Fruit fly (Drosophila melanogaster): ENCODE results near the gene CG13299.

CG13299 gene

dm6 chr3L:6261230-6261629 lies 29.1 kb upstream of the CG13299 start:
- TF ChIP-seq EcR (GFP tag; optimal IDR thresholded peaks at IDR 0.05) = no peak
- no peak for TF ChIP-seq psq (optimal IDR thresholded peaks at IDR 0.05)
- no peak for TF ChIP-seq pan (optimal IDR thresholded peaks at IDR 0.05)
- TF ChIP-seq Dll (optimal IDR thresholded peaks at IDR 0.05) = no peak
- TF ChIP-seq usp (GFP tag; optimal IDR thresholded peaks at IDR 0.05) = no peak
- TF ChIP-seq CG8478 (optimal IDR thresholded peaks at IDR 0.05) = no peak

dm6 chr3L:6258660-6259059 lies 26.5 kb upstream of the CG13299 start, which contains the start of gene CG10163:
Gene CG10163 (minus strand): TSS chr3L:6258760.
- TF ChIP-seq CG8478 (optimal IDR thresholded peaks at IDR 0.05) (no peak), pan (optimal IDR thresholded peaks at IDR 0.05) (no peak), Dll (optimal IDR thresholded peaks at IDR 0.05) (no peak), psq (optimal IDR thresholded peaks at IDR 0.05) (no peak), usp (GFP tag; optimal IDR thresholded peaks at IDR 0.05) (no peak), EcR (GFP tag; optimal IDR thresholded peaks at IDR 0.05) (no peak)

DNA sequence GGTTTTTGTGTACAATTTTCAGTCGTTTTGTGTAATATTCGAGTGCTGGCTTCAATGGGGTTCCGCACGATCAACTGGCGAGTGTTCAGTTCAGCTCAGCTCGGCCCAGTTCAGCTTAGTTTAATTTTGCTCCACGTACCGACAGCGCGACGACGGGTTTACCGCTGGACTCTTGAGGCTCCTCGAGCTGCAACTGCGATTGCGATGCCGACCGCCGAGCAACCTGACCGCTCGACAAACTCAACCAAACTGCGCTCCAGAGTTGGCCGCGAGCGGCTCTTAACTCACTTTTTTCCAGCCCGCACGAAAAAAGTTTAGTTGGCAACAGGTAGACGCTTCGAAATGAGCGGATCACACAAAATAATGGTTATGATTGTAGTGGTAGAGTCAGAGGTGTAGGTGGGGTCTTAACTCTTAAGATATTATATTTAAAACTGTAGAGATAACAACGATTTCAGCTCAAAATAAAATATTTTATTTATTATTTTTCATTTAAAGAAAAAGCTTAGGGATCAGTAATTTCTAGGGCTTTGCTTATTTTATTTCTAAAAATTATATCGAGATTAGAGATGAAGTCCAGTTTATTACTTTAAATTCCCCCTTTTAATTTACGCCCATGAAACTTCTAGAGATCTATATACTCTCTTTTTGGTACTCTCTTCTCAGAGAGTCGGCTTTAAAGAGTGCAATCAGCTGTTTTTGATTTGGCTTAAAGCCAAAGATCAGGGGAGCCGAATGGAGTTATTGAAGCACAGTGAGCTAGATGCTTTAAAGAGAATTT lies 24.4 kb upstream of the CG13299 start, which contains the start of gene Best2:
Best2 (minus strand) TSS at position 258 of the 781 bp plus-strand sequence.
- no peak for TF ChIP-seq psq (optimal IDR thresholded peaks at IDR 0.05)
- no peak for TF ChIP-seq CG8478 (optimal IDR thresholded peaks at IDR 0.05)
- no peak for TF ChIP-seq EcR (GFP tag; optimal IDR thresholded peaks at IDR 0.05)
- TF ChIP-seq Dll (optimal IDR thresholded peaks at IDR 0.05) = no peak
- TF ChIP-seq usp (GFP tag; optimal IDR thresholded peaks at IDR 0.05) = no peak
- TF ChIP-seq pan (optimal IDR thresholded peaks at IDR 0.05) = no peak

DNA sequence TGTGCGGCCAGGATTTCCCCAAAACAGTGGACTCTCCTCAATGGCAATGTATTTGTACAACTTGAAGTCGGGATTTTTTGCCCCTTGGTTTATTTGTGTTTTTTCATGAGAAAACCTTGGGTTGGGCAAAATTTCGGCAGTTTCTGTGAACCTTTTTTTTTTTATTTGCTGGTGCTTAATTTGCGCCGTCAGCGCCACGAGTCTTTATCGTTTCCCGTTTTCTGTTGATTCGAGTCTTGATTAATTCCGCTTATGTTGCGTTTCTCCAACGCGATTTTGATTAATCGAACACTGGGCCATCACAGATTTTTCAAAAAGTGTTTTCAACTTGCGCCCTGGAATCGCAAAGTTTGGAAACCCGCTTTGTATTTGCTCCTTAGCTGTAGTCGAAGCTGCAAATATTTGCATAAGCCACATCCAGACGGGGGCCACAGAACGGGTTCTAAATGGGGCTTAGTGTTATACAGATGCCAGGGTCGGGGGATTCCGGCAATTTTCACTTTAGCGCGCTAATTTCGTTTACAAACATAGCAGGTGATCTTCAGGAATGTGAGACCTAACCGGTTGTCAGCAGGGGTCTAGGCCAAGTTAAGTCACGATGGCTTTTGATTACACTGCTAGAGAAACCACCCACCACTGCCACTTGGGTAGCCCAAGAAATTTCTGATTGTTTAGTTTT lies 22.4 kb upstream of the CG13299 start:
- no peak for TF ChIP-seq Dll (optimal IDR thresholded peaks at IDR 0.05)
- no peak for TF ChIP-seq psq (optimal IDR thresholded peaks at IDR 0.05)
- no peak for TF ChIP-seq EcR (GFP tag; optimal IDR thresholded peaks at IDR 0.05)
- TF ChIP-seq usp (GFP tag; optimal IDR thresholded peaks at IDR 0.05) = no peak
- TF ChIP-seq CG8478 (optimal IDR thresholded peaks at IDR 0.05) = no peak
- TF ChIP-seq pan (optimal IDR thresholded peaks at IDR 0.05) = no peak

DNA sequence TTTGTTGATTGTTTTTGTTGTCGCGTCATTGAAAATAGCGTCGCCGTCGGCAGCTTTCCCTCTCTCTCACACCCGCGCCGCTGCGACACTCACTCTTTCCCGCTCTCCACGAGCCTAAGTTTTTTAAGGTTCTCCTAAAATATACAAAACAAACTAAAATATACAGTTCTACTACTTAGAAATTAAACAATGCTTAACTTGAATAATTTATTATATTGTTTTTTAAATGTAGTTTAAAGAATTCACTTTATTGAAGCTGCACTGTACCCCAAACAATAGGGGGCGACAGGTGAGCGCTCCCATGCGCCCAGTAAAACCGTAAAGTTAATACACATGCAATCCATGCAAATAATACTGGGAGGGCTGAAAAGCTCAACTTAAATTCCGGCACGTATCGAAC lies 21.6 kb upstream of the CG13299 start:
- TF ChIP-seq EcR (GFP tag; optimal IDR thresholded peaks at IDR 0.05) (no peak), Dll (optimal IDR thresholded peaks at IDR 0.05) (no peak), CG8478 (optimal IDR thresholded peaks at IDR 0.05) (no peak), psq (optimal IDR thresholded peaks at IDR 0.05) (no peak), usp (GFP tag; optimal IDR thresholded peaks at IDR 0.05) (no peak), pan (optimal IDR thresholded peaks at IDR 0.05) (no peak)

DNA sequence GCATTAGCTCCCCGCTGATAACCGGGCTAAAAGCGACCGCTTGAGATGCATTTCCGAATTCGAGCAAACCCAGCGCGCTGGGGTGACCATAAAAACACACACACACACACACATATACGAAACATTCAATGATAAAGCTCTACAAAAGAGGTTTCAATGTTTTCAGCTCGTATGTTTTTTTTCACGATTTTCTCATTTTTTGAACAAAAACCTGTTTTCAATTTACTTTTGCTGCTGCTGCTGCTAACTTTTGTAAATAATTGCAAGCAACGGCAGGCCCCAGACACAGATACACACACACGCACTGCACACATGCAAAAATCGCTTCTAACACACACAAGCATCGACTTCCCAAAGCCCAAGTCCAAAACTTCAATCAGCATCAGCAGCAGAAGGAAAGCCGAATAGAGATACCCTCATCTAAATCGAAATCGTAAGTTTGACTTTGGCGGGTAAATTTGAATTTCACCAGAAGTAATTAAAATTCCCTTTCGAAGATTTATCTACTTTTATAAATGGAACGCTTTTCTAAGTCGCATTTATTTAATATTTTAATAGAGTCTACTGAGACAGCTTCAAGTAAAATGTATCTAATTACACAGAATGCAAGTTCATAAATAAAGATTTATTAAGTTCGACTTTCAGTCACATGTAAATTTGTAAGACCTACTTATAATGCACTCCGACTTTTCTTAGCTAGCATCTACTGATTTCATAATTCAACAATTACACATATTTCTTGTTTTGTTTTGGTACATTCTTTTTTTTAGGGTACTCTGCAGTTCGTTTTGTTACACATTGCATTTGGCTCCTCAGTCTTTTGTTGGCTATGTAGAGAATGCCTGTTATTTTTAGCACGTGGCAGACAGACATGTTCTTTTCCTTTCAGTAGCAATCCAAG lies 17.3 kb upstream of the CG13299 start:
- TF ChIP-seq EcR (GFP tag; optimal IDR thresholded peaks at IDR 0.05) = no peak
- TF ChIP-seq usp (GFP tag; optimal IDR thresholded peaks at IDR 0.05) = no peak
- no peak for TF ChIP-seq CG8478 (optimal IDR thresholded peaks at IDR 0.05)
- TF ChIP-seq psq (optimal IDR thresholded peaks at IDR 0.05) = no peak
- TF ChIP-seq Dll (optimal IDR thresholded peaks at IDR 0.05) = no peak
- no peak for TF ChIP-seq pan (optimal IDR thresholded peaks at IDR 0.05)

dm6 chr3L:6245646-6246045 lies 13.5 kb upstream of the CG13299 start, which contains the start of gene Mdr65:
Gene Mdr65 (minus strand): TSS chr3L:6245746.
- TF ChIP-seq usp (GFP tag; optimal IDR thresholded peaks at IDR 0.05) (no peak), CG8478 (optimal IDR thresholded peaks at IDR 0.05) (no peak), psq (optimal IDR thresholded peaks at IDR 0.05) (no peak), Dll (optimal IDR thresholded peaks at IDR 0.05) (no peak), pan (optimal IDR thresholded peaks at IDR 0.05) (no peak), EcR (GFP tag; optimal IDR thresholded peaks at IDR 0.05) (no peak)

DNA sequence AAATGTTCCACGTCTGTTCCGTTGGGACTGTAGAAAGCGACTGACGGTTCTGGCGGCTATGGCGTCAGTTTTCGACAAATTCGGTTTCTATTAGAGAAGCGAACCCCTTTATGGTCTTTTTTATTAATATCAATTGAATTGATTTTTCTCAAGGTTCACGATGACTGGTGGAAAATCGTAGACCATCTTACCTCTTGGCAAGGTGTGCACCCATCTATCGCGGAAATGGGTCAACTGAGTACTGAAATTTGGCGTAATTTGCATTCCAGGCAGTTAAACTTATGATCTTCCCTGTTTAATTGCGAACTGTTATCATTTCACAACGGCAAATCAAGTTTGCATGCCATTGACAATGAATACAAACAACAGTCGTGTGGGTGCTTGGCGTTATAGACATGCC lies 7.8 kb upstream of the CG13299 start, which contains the start of gene CG10226:
CG10226 (minus strand) TSS at position 101 of the 400 bp plus-strand sequence.
- no peak for TF ChIP-seq CG8478 (optimal IDR thresholded peaks at IDR 0.05)
- TF ChIP-seq usp (GFP tag; optimal IDR thresholded peaks at IDR 0.05) = no peak
- TF ChIP-seq pan (optimal IDR thresholded peaks at IDR 0.05) = no peak
- TF ChIP-seq Dll (optimal IDR thresholded peaks at IDR 0.05) = no peak
- no peak for TF ChIP-seq psq (optimal IDR thresholded peaks at IDR 0.05)
- no peak for TF ChIP-seq EcR (GFP tag; optimal IDR thresholded peaks at IDR 0.05)

DNA sequence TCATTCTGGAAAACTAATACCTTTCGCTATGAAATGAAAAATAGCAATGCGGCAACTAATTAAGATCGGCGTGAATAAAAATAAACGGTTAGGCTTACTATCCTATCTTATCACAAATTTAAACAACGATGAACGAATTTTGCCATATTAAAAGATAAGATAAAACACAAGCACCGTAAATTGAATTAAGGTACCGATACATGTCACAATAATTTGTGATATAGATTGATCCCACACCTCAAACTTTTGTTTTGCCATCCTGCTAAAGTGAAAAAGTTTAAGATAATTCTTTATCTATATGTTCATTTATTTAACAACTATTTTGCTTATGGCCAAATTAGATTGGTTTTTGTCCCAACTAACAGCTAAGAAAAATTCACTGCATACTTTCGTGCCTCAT lies 1.9 kb upstream of the CG13299 start, which contains the start of gene CG42714:
CG42714 (minus strand) TSS at position 22 of the 400 bp plus-strand sequence.
- no peak for TF ChIP-seq pan (optimal IDR thresholded peaks at IDR 0.05)
- no peak for TF ChIP-seq Dll (optimal IDR thresholded peaks at IDR 0.05)
- TF ChIP-seq usp (GFP tag; optimal IDR thresholded peaks at IDR 0.05) = no peak
- TF ChIP-seq CG8478 (optimal IDR thresholded peaks at IDR 0.05) = no peak
- TF ChIP-seq EcR (GFP tag; optimal IDR thresholded peaks at IDR 0.05) = no peak
- TF ChIP-seq psq (optimal IDR thresholded peaks at IDR 0.05) = no peak

- no peak for TF ChIP-seq Dll (optimal IDR thresholded peaks at IDR 0.05)
- no peak for TF ChIP-seq psq (optimal IDR thresholded peaks at IDR 0.05)
- no peak for TF ChIP-seq pan (optimal IDR thresholded peaks at IDR 0.05)
- no peak for TF ChIP-seq usp (GFP tag; optimal IDR thresholded peaks at IDR 0.05)
These were observed 1.1 kb upstream of the CG13299 start, which contains the start of gene BG642312 for dm6 chr3L:6233281-6233680. Gene BG642312 (minus strand): TSS chr3L:6233381.

DNA sequence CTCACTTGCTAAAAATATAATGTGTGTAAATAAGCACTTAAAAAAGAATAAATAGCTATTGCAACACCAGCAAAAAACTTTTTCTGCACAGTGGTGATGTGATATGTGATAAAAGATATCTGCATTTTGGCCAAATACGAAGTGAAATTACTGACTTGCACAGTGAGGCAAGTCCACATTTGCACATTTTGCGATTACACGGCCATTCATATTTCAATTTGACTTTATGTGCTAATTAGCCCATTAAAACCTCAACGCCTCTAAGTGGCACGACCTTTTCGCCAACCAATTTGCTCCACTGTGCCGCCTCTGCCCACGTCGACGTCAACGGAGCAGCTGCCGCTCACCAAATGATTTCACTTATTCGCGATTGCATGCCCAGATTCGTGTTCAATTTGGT lies 12.0 kb downstream of the CG13299 start, which contains the start of gene CG33946:
CG33946 (plus strand) TSS at position 392 of the 400 bp plus-strand sequence.
- TF ChIP-seq usp (GFP tag; optimal IDR thresholded peaks at IDR 0.05) (no peak), pan (optimal IDR thresholded peaks at IDR 0.05) (no peak), CG8478 (optimal IDR thresholded peaks at IDR 0.05) (no peak), psq (optimal IDR thresholded peaks at IDR 0.05) (no peak), EcR (GFP tag; optimal IDR thresholded peaks at IDR 0.05) (no peak), Dll (optimal IDR thresholded peaks at IDR 0.05) (no peak)

Data from whole organism.